Fruit fly (Drosophila melanogaster) S2 (cell line): Measurements from ENCODE around the gene ScsbetaG.

Source experiments
- CG8478 ChIP-seq: fragments of >200 bp; optimal IDR thresholded peaks from 2 replicates; lab custom pipeline; 2018
- CTCF ChIP-seq, 2 experiments: fragments of >200 bp; optimal IDR thresholded peaks; 2 replicates each; lab custom pipeline; 2018

Gene ScsbetaG

DNA sequence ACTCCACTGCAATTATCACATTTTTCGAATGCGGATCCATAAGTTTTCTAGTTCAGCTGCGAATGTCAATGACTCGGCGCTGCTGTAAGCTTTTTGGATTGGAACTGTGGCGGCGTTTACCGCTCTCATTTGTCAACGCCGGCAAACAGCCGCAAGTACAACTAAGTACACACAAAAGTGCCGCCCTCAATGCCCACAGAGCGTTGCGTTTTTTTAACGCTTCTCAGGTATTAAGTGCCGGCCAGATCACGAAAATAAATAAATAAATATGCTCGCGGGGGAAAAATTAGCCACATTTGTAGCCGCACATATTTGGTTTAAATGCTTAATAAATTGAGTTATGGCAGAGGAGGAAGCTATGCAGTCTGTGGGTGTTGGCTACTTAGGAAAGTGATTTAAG lies 18.1 kb upstream of the ScsbetaG start:
- TF ChIP-seq CTCF (optimal IDR thresholded peaks at IDR 0.05; lab: Kevin White, UChicago) (no peak), CG8478 (lab: Kevin White, UChicago) (no peak)

dm6 chr3L:5580490-5581116 lies 17.1 kb upstream of the ScsbetaG start:
- TF ChIP-seq CG8478 (lab: Kevin White, UChicago) (no peak), CTCF (optimal IDR thresholded peaks at IDR 0.05; lab: Kevin White, UChicago) (no peak)

dm6 chr3L:5579762-5580161 lies 16.3 kb upstream of the ScsbetaG start:
- no peak for TF ChIP-seq CG8478 (lab: Kevin White, UChicago)

DNA sequence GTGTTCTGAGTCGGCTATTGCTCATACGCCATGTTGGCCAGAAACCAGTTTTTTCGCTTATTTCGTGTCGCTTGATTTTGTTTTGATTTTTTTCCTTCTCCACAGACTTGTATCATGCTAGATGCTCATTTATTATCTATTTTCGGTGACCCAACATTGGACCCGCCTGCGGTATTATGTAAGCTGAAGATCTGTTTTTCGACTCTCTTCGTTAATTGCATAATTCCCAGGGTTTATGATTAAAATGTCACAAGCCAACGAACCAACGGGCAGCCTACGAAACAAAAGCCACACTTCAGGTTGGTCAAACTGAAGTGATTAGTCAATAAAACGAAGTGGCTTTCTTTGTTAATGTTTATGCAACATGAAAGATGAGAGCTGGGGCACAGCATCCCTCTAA lies 15.1 kb upstream of the ScsbetaG start:
- no peak for TF ChIP-seq CG8478 (lab: Kevin White, UChicago)
- no peak for TF ChIP-seq CTCF (optimal IDR thresholded peaks at IDR 0.05; lab: Kevin White, UChicago)

DNA sequence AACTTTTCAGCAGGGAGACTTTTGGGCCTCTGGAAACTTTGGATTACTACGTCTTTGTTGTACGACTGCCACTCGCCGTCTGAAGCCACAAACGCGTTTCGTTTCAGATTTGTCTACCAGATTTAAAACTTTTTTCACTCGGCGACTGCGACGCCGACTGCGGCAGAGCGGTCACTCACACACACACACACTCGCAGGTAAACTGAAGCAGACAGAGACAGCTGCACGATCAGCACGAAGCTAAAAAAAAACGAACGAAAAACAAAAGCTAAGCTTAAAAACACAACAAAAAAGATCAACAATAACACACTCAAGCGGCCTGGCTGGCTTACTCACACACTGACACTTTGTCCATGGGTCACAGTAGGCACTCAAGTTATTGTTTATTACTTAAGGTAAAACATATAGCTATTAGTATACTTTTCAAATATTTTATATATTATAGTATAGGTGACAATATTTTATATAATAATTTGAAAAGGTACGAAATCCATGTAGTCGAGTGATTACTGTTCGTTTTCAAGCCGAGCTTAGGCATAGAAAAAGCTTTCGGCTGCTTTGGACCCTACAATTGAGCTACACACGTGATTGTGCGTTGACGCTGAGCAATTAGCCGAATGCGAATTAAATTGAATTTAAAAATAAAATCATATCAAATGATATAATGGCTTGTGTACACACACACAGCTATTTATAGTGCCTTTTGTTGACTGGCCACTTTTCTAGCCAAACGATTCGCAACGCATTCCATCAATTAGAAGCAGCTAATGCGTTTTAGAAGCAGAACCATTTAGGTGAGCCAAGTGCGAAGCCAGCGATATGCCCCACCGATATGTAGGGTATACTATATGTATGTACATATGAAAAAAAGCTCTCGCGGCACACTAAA lies 14.0 kb upstream of the ScsbetaG start, which contains the start of gene Msr-110:
Gene Msr-110, minus strand, starts transcription at position 99 of the 889 bp plus-strand sequence.
- TF ChIP-seq CTCF (optimal IDR thresholded peaks at IDR 0.05; lab: Kevin White, UChicago), result no peak
- no peak for TF ChIP-seq CG8478 (lab: Kevin White, UChicago)

DNA sequence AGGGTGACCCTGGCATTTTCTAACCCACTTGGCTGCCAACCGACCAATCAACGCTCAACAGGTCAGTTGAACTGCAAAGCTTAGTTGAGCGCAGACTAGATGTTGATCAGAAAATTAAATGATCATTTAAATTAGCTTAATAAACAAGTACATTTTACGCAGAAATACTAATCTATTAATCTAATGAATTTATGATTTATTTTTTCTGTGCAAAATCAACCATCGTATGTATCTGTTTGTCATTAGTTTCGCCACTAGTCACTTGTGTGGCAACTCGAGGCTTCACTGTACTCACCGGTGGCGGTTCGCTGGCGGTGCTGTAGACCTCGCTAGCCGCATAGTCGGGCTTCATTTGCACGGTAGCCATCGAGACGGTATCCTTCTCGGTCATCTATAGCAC lies 13.1 kb upstream of the ScsbetaG start:
- TF ChIP-seq CG8478 (lab: Kevin White, UChicago) (no peak), CTCF (optimal IDR thresholded peaks at IDR 0.05; lab: Kevin White, UChicago) (no peak)

DNA sequence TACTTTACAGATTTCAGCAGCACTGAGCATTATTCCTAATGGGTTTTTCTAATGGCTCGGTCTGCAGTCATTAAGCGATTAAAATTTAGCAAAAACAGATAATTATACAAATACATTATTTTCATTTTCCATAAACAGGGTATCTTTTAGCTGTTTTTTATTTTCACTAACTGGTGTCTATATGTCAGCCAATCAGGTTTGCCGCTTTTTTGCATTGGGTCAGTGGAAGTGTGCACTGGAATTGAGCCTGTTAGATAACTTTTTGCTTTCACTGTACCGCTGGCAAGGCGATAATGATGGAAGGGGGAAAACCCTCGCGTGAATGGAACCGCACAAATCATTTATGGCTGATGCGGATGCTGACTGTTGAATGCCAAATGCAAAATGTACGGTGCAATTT lies 12.0 kb upstream of the ScsbetaG start:
- no peak for TF ChIP-seq CG8478 (lab: Kevin White, UChicago)

DNA sequence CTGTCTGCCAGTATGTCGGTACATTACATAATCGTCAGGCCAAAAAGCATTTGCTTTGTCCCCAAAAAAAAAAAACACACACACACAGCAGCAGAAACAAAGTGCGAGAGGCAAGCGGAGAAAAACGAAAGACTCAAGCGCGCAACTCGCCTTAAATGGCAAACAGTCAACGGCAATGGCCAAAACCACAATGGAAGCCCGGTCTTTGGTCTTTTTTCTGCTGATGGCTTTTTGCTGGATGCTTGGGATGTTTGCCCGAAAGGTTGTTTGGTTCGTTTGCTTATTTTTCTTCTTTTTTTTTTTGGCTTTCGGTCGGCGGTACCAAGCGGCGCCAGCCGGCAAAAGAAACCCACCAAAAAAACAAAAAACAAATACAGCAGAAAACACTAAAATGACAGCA lies 7.6 kb upstream of the ScsbetaG start:
- TF ChIP-seq CTCF (optimal IDR thresholded peaks at IDR 0.05; lab: Kevin White, UChicago) (no peak), CG8478 (lab: Kevin White, UChicago) (no peak)

dm6 chr3L:5569724-5570123 lies 6.2 kb upstream of the ScsbetaG start:
- TF ChIP-seq CTCF (optimal IDR thresholded peaks at IDR 0.05; lab: Kevin White, UChicago), result no peak
- no peak for TF ChIP-seq CG8478 (lab: Kevin White, UChicago)

- TF ChIP-seq CTCF (optimal IDR thresholded peaks at IDR 0.05; lab: Kevin White, UChicago) (no peak), CG8478 (lab: Kevin White, UChicago) (no peak)
Measured at dm6 chr3L:5568361-5568760, 4.9 kb upstream of the ScsbetaG start.

dm6 chr3L:5565051-5565688 lies 1.7 kb upstream of the ScsbetaG start, which contains the start of gene bc10:
Gene bc10 (plus strand): TSS chr3L:5565231.
- TF ChIP-seq CTCF (optimal IDR thresholded peaks at IDR 0.05; lab: Kevin White, UChicago), result no peak
- no peak for TF ChIP-seq CG8478 (lab: Kevin White, UChicago)

DNA sequence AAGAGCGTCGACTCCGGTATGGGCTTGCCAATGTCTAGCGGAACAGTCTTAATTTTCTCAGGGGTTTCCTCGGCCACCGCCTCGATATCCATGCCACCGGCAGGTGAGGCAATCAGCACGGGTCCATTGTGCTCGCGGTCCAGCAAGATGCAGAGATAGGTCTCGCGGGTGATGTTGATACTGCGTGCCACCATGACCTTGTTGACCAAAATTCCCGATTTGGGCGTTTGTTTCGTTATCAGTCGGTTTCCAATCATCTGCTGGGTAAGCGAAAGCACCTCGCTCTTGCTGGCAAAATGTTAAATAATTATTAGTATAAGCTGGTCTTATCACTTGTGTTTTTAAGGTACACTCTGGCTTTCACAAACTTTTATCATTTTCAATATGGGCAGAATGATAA lies 907 bp downstream of the ScsbetaG start:
- no peak for TF ChIP-seq CG8478 (lab: Kevin White, UChicago)
- TF ChIP-seq CTCF (optimal IDR thresholded peaks at IDR 0.05; lab: Kevin White, UChicago), result no peak

DNA sequence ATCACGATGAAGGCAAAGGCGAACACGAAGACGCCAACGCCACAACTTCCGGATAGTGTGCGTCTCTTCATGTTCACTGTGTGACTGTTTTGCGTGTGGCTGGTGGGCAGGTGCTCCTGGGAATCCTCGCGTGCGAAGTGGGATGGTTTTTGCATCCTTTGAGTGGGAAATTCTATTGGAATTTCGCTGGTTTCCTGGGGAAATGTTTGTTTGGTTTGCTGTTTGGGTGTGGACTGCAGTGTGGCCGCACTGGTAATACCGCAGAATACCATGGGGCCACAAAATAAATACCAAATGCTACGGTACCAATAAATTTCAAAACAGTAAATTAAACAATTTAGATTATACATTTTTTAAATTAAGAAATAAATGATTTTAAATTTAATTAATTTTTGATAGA lies 2.1 kb downstream of the ScsbetaG start, which contains the start of gene sinu:
Gene sinu, minus strand, starts transcription at position 258 of the 400 bp plus-strand sequence.
- no peak for TF ChIP-seq CTCF (optimal IDR thresholded peaks at IDR 0.05; lab: Kevin White, UChicago)
- TF ChIP-seq CG8478 (lab: Kevin White, UChicago), result no peak

- TF ChIP-seq CTCF (optimal IDR thresholded peaks at IDR 0.05; lab: Kevin White, UChicago) (no peak), CG8478 (lab: Kevin White, UChicago) (no peak)
Measured at dm6 chr3L:5556195-5556594, 7.3 kb downstream of the ScsbetaG start.

- no peak for TF ChIP-seq CTCF (optimal IDR thresholded peaks at IDR 0.05; lab: Kevin White, UChicago)
- no peak for TF ChIP-seq CG8478 (lab: Kevin White, UChicago)
Measured at dm6 chr3L:5554377-5554776, 9.1 kb downstream of the ScsbetaG start.
